Worm (Caenorhabditis elegans): ENCODE data around the gene snf-9.

snf-9 gene

ce11 chrIV:17311842-17312241 lies at the start of gene snf-9:
snf-9 (plus strand) TSS chrIV:17312142.
- TF ChIP-seq dao-5 (tag; optimal IDR thresholded peaks at IDR 0.05), result no peak
- TF ChIP-seq W03F9.2 (tag; optimal IDR thresholded peaks at IDR 0.05), result no peak
- TF ChIP-seq him-1 (tag; optimal IDR thresholded peaks at IDR 0.05), result no peak

- TF ChIP-seq dao-5 (tag; optimal IDR thresholded peaks at IDR 0.05), result no peak
- TF ChIP-seq W03F9.2 (tag; optimal IDR thresholded peaks at IDR 0.05), result no peak
- TF ChIP-seq him-1 (tag; optimal IDR thresholded peaks at IDR 0.05), result no peak
These were observed 49.6 kb upstream of the snf-9 start, which contains the start of gene ZK550.6 for ce11 chrIV:17262385-17262784. ZK550.6 (minus strand) TSS chrIV:17262485.

- TF ChIP-seq W03F9.2 (tag; optimal IDR thresholded peaks at IDR 0.05) (no peak), dao-5 (tag; optimal IDR thresholded peaks at IDR 0.05) (no peak), him-1 (tag; optimal IDR thresholded peaks at IDR 0.05) (no peak)
These were observed 48.2 kb upstream of the snf-9 start for ce11 chrIV:17263714-17264113.

ce11 chrIV:17264714-17265113 lies 47.2 kb upstream of the snf-9 start, which contains the start of gene F26D10.13:
F26D10.13 (minus strand) TSS chrIV:17264814.
- no peak for TF ChIP-seq W03F9.2 (tag; optimal IDR thresholded peaks at IDR 0.05)
- TF ChIP-seq dao-5 (tag; optimal IDR thresholded peaks at IDR 0.05), result no peak
- TF ChIP-seq him-1 (tag; optimal IDR thresholded peaks at IDR 0.05), result no peak

ce11 chrIV:17265279-17265678 lies 46.7 kb upstream of the snf-9 start, which contains the start of gene str-187:
str-187 (plus strand) TSS chrIV:17265579.
- TF ChIP-seq dao-5 (tag; optimal IDR thresholded peaks at IDR 0.05), result no peak
- TF ChIP-seq W03F9.2 (tag; optimal IDR thresholded peaks at IDR 0.05), result no peak
- no peak for TF ChIP-seq him-1 (tag; optimal IDR thresholded peaks at IDR 0.05)

ce11 chrIV:17265716-17266115 lies 46.2 kb upstream of the snf-9 start:
- no peak for TF ChIP-seq W03F9.2 (tag; optimal IDR thresholded peaks at IDR 0.05)
- TF ChIP-seq him-1 (tag; optimal IDR thresholded peaks at IDR 0.05), result no peak
- no peak for TF ChIP-seq dao-5 (tag; optimal IDR thresholded peaks at IDR 0.05)

- no peak for TF ChIP-seq him-1 (tag; optimal IDR thresholded peaks at IDR 0.05)
- TF ChIP-seq W03F9.2 (tag; optimal IDR thresholded peaks at IDR 0.05), result no peak
- TF ChIP-seq dao-5 (tag; optimal IDR thresholded peaks at IDR 0.05), result no peak
These were observed 44.5 kb upstream of the snf-9 start for ce11 chrIV:17267304-17267891.

ce11 chrIV:17268069-17268468 lies 43.9 kb upstream of the snf-9 start:
- no peak for TF ChIP-seq dao-5 (tag; optimal IDR thresholded peaks at IDR 0.05)
- no peak for TF ChIP-seq W03F9.2 (tag; optimal IDR thresholded peaks at IDR 0.05)
- TF ChIP-seq him-1 (tag; optimal IDR thresholded peaks at IDR 0.05), result no peak

- TF ChIP-seq W03F9.2 (tag; optimal IDR thresholded peaks at IDR 0.05) (peak; percentile 12), him-1 (tag; optimal IDR thresholded peaks at IDR 0.05) (no peak), dao-5 (tag; optimal IDR thresholded peaks at IDR 0.05) (no peak)
These were observed 43.3 kb upstream of the snf-9 start for ce11 chrIV:17268628-17269027.

- TF ChIP-seq W03F9.2 (tag; optimal IDR thresholded peaks at IDR 0.05), result no peak
- no peak for TF ChIP-seq dao-5 (tag; optimal IDR thresholded peaks at IDR 0.05)
- TF ChIP-seq him-1 (tag; optimal IDR thresholded peaks at IDR 0.05), result no peak
These were observed 42.9 kb upstream of the snf-9 start, which contains the start of gene atgp-1 for ce11 chrIV:17269042-17269441. atgp-1 (plus strand) TSS chrIV:17269342.

- TF ChIP-seq dao-5 (tag; optimal IDR thresholded peaks at IDR 0.05), result no peak
- no peak for TF ChIP-seq him-1 (tag; optimal IDR thresholded peaks at IDR 0.05)
- TF ChIP-seq W03F9.2 (tag; optimal IDR thresholded peaks at IDR 0.05), result no peak
These were observed 42.2 kb upstream of the snf-9 start for ce11 chrIV:17269702-17270101.

- TF ChIP-seq dao-5 (tag; optimal IDR thresholded peaks at IDR 0.05), result no peak
- no peak for TF ChIP-seq him-1 (tag; optimal IDR thresholded peaks at IDR 0.05)
- no peak for TF ChIP-seq W03F9.2 (tag; optimal IDR thresholded peaks at IDR 0.05)
These were observed 38.3 kb upstream of the snf-9 start, which contains the start of gene gln-5 for ce11 chrIV:17273602-17274110. gln-5 (minus strand) TSS chrIV:17273652.

ce11 chrIV:17275281-17275680 lies 36.7 kb upstream of the snf-9 start, which contains the start of gene lhfp-4:
lhfp-4 (plus strand) TSS chrIV:17275581.
- no peak for TF ChIP-seq W03F9.2 (tag; optimal IDR thresholded peaks at IDR 0.05)
- TF ChIP-seq dao-5 (tag; optimal IDR thresholded peaks at IDR 0.05), result no peak
- no peak for TF ChIP-seq him-1 (tag; optimal IDR thresholded peaks at IDR 0.05)

- TF ChIP-seq dao-5 (tag; optimal IDR thresholded peaks at IDR 0.05), result no peak
- no peak for TF ChIP-seq him-1 (tag; optimal IDR thresholded peaks at IDR 0.05)
- no peak for TF ChIP-seq W03F9.2 (tag; optimal IDR thresholded peaks at IDR 0.05)
These were observed 35.1 kb upstream of the snf-9 start, which contains the start of gene clec-196 for ce11 chrIV:17276705-17277458. clec-196 (plus strand) TSS chrIV:17276956.
